Worm (Caenorhabditis elegans): ENCODE data around the gene F36F12.1.
A peak's percentile ranks its signal among the peaks of the same experiment; 100 is the strongest.

Gene F36F12.1

ce11 chrV:2055765-2056504 is 47.1 kb downstream of the F36F12.1 start:
- TF ChIP-seq C34F6.9 (tag; optimal IDR thresholded peaks at IDR 0.05), result peak; percentile 5
- TF ChIP-seq fos-1 (tag; optimal IDR thresholded peaks at IDR 0.05), result peak; percentile 53
- TF ChIP-seq sma-9 (GFP tag; optimal IDR thresholded peaks at IDR 0.05), result peak; percentile 23
- TF ChIP-seq sma-9 (tag; optimal IDR thresholded peaks at IDR 0.05), result no peak
- TF ChIP-seq mbf-1 (tag; optimal IDR thresholded peaks at IDR 0.05), result no peak

ce11 chrV:2054254-2054653 is 48.8 kb downstream of the F36F12.1 start:
- TF ChIP-seq elt-3 (tag; optimal IDR thresholded peaks at IDR 0.05) (no peak), lsy-2 (tag; optimal IDR thresholded peaks at IDR 0.05) (no peak), F13H6.1 (tag; optimal IDR thresholded peaks at IDR 0.05) (no peak), ceh-82 (tag; optimal IDR thresholded peaks at IDR 0.05) (no peak), peb-1 (tag; optimal IDR thresholded peaks at IDR 0.05) (no peak), nhr-237 (tag; optimal IDR thresholded peaks at IDR 0.05) (no peak), blmp-1 (tag; optimal IDR thresholded peaks at IDR 0.05; ENCODE audit: insufficient read depth) (no peak), elt-1 (tag; optimal IDR thresholded peaks at IDR 0.05) (no peak), nhr-10 (tag; optimal IDR thresholded peaks at IDR 0.05) (no peak), C34F6.9 (tag; optimal IDR thresholded peaks at IDR 0.05) (no peak), sma-9 (GFP tag; optimal IDR thresholded peaks at IDR 0.05) (no peak), sma-9 (tag; optimal IDR thresholded peaks at IDR 0.05) (no peak), alr-1 (tag; optimal IDR thresholded peaks at IDR 0.05) (no peak), nhr-129 (tag; optimal IDR thresholded peaks at IDR 0.05) (no peak), dmd-4 (tag; optimal IDR thresholded peaks at IDR 0.05) (no peak), nhr-6 (tag; optimal IDR thresholded peaks at IDR 0.05) (no peak)

ce11 chrV:2053509-2053908 is 49.5 kb downstream of the F36F12.1 start, which contains the start of gene comt-5:
Gene comt-5, minus strand, starts transcription at chrV:2053609.
- TF ChIP-seq ztf-11 (tag; optimal IDR thresholded peaks at IDR 0.05), result no peak
- TF ChIP-seq nhr-25 (tag; optimal IDR thresholded peaks at IDR 0.05), result no peak
- TF ChIP-seq ceh-16 (tag; optimal IDR thresholded peaks at IDR 0.05), result no peak
- TF ChIP-seq R02D3.7 (tag; optimal IDR thresholded peaks at IDR 0.05), result no peak
- no peak for TF ChIP-seq nhr-11 (tag; optimal IDR thresholded peaks at IDR 0.05)
- no peak for TF ChIP-seq aly-2 (tag; optimal IDR thresholded peaks at IDR 0.05)
- no peak for TF ChIP-seq ama-1 (optimal IDR thresholded peaks at IDR 0.05)
- no peak for TF ChIP-seq fos-1 (tag; optimal IDR thresholded peaks at IDR 0.05)
- TF ChIP-seq lsy-2 (tag; optimal IDR thresholded peaks at IDR 0.05), result no peak

- no peak for TF ChIP-seq fos-1 (tag; optimal IDR thresholded peaks at IDR 0.05)
- no peak for TF ChIP-seq peb-1 (tag; optimal IDR thresholded peaks at IDR 0.05)
These were observed 51.5 kb downstream of the F36F12.1 start, which contains the start of gene Y40B10A.11 for ce11 chrV:2051507-2051906. Gene Y40B10A.11, minus strand, starts transcription at chrV:2051607.

ce11 chrV:2050790-2051189 is 52.2 kb downstream of the F36F12.1 start:
- TF ChIP-seq ztf-1 (GFP tag; conservative IDR thresholded peaks at IDR 0.05) (no peak), skn-1 (tag; optimal IDR thresholded peaks at IDR 0.05) (no peak), ama-1 (optimal IDR thresholded peaks at IDR 0.05) (no peak), peb-1 (tag; optimal IDR thresholded peaks at IDR 0.05) (no peak), egl-27 (tag; optimal IDR thresholded peaks at IDR 0.05) (no peak)

- peak; percentile 4 for TF ChIP-seq fos-1 (tag; optimal IDR thresholded peaks at IDR 0.05)
- peak; percentile 71 for TF ChIP-seq sma-9 (GFP tag; optimal IDR thresholded peaks at IDR 0.05)
- no peak for TF ChIP-seq sma-9 (tag; optimal IDR thresholded peaks at IDR 0.05)
- TF ChIP-seq ceh-16 (tag; optimal IDR thresholded peaks at IDR 0.05), result no peak
These were observed 52.9 kb downstream of the F36F12.1 start, which contains the start of gene comt-4 for ce11 chrV:2050136-2050535. Gene comt-4, minus strand, starts transcription at chrV:2050185.
